Worm (Caenorhabditis elegans): ENCODE data around the gene dhhc-9.

The dhhc-9 gene

DNA sequence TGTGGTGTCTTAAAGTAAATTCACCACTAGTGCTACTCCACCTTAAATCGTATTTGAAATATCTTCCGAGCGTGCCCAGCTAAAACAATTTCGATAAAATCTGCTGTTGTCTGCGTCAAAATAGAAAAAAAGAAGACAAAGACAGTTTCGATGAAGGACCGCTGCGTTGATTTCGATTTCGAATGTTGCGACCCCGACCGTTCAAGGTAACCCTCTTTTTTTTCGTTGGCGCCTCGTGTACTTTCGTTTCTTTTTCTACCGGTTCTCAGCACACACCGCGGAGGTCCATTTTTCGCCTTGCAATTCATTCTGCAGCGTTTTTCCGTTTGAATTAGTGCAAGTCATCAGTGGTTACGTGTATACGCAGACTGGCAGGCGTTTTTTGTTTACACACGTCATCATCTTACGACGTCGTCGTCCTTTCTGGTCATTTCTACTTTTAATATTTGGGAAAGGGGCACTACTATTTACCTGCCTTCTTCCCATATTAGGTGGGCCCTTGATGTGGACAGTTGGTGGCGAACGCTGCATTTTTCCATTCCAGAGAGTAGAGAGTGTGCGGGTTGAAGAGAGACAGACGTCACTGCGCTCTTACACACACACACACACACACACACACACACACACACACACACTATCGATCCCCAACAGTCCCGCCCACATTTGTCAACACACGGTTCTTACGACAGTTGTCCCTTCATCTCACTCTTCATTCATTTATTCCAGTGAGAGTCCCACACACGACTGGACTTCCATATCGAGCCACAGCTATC lies 33.6 kb downstream of the dhhc-9 start:
- TF ChIP-seq sdc-2 (tag; optimal IDR thresholded peaks at IDR 0.05) (peak; percentile 23), hlh-6 (tag; optimal IDR thresholded peaks at IDR 0.05) (no peak), ceh-34 (tag; optimal IDR thresholded peaks at IDR 0.05) (peak; percentile 16), rnt-1 (tag; optimal IDR thresholded peaks at IDR 0.05) (no peak), pha-2 (tag; optimal IDR thresholded peaks at IDR 0.05) (peak; percentile 15), tbx-2 (tag; optimal IDR thresholded peaks at IDR 0.05) (peak; percentile 20), ref-2 (tag; optimal IDR thresholded peaks at IDR 0.05) (peak; percentile 24), Y22D7AL.16 (tag; optimal IDR thresholded peaks at IDR 0.05) (no peak), nfya-1 (tag; optimal IDR thresholded peaks at IDR 0.05) (peak; percentile 11), ceh-18 (tag; optimal IDR thresholded peaks at IDR 0.05) (peak; percentile 7), T23F11.4 (GFP tag; optimal IDR thresholded peaks at IDR 0.05) (peak; percentile 7), K02D7.2 (tag; optimal IDR thresholded peaks at IDR 0.05) (no peak), ceh-45 (GFP tag; IDR thresholded peaks at IDR 0.05) (no peak), ceh-9 (tag; optimal IDR thresholded peaks at IDR 0.05) (no peak)

DNA sequence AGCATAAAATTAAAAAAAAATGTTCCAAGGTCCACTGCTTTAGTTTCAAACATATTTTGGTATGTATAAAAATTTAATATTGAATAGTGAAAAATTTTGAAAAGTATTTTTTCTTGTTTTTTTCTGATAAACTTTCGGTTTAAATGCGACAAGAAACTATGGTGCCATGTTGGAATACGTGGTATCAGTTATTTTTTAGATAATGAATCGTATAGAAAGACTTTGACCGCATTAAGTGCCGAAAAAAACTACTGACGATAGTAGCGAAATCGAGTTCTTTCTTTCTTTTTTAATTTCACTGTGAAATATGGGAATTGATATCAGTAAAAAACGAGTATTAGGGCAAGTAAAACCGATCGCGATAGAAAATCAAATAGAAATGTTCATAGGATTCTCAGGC lies 35.9 kb downstream of the dhhc-9 start, which contains the start of gene T24D8.6:
TSS of gene T24D8.6 (minus strand) at position 101 of the 400 bp plus-strand sequence.
- TF ChIP-seq F13H6.1 (tag; optimal IDR thresholded peaks at IDR 0.05) (no peak), ceh-34 (tag; optimal IDR thresholded peaks at IDR 0.05) (no peak), ceh-19 (GFP tag; optimal IDR thresholded peaks at IDR 0.05) (no peak), ttx-3 (tag; optimal IDR thresholded peaks at IDR 0.05) (no peak), madf-2 (tag; optimal IDR thresholded peaks at IDR 0.05) (no peak), ceh-24 (tag; optimal IDR thresholded peaks at IDR 0.05) (no peak), unc-3 (GFP tag; conservative IDR thresholded peaks at IDR 0.05) (no peak), unc-3 (tag; optimal IDR thresholded peaks at IDR 0.05) (no peak), eyg-1 (tag; optimal IDR thresholded peaks at IDR 0.05) (no peak), C08G9.2 (tag; optimal IDR thresholded peaks at IDR 0.05) (no peak), ceh-22 (tag; optimal IDR thresholded peaks at IDR 0.05) (no peak), ceh-2 (tag; optimal IDR thresholded peaks at IDR 0.05) (no peak), mec-3 (tag; optimal IDR thresholded peaks at IDR 0.05; ENCODE audit: borderline replicate concordance) (no peak)

DNA sequence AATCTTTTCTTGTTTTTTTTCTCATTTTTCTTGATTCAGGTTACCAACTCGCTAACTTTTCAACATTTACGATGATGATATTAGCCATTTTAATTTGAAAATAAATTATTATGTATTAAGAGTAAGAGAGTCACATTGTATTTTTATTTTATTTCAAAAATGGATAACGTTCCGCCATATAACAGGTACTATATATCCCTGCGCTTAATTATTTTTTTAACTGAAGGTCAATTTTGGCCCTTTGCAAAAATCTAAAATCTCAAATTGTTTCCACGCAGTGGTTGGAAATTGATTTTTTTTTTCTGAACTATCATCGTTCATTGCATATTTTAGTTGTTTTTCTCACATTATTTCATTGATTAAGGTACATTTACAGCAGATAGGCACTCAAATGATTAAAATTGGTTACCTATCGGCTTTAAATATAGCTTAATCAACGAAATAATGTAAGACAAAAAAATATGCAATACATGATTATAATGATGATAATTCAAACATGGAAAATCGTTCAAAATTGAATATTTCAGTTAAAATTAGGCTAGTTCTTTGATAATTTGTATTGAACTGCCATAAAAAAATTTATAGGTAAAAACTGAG lies 37.0 kb downstream of the dhhc-9 start:
- TF ChIP-seq hlh-8 (tag; optimal IDR thresholded peaks at IDR 0.05): no peak
- peak; percentile 97 for TF ChIP-seq sdc-2 (tag; optimal IDR thresholded peaks at IDR 0.05)

DNA sequence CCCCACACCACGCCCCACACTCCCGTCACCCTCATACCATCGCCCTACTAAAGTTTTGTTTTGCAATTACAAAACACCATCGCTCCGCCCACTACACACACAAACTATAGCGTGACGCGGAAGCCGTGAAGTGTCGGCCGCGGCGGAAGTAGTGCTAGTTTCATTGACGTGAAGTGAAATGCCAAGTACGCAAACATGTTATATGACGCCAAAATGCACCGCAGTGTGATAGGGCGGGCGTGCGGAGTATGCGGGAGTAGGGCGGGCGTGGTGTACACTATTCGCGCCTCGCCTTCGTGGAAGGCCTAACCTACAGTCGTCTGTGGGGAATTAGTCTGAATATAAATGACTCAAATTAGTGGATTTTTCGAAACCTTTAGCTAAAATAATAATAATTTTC lies 39.0 kb downstream of the dhhc-9 start:
- TF ChIP-seq ceh-19 (GFP tag; optimal IDR thresholded peaks at IDR 0.05): no peak
- TF ChIP-seq dmd-4 (tag; optimal IDR thresholded peaks at IDR 0.05; ENCODE audit: borderline replicate concordance): no peak
- TF ChIP-seq unc-3 (GFP tag; conservative IDR thresholded peaks at IDR 0.05): no peak
- no peak for TF ChIP-seq unc-3 (tag; optimal IDR thresholded peaks at IDR 0.05)
- TF ChIP-seq sox-4 (tag; optimal IDR thresholded peaks at IDR 0.05): no peak
- TF ChIP-seq unc-55 (GFP tag; optimal IDR thresholded peaks at IDR 0.05): no peak
- no peak for TF ChIP-seq hlh-30 (tag; optimal IDR thresholded peaks at IDR 0.05; ENCODE audit: insufficient read depth)
- no peak for TF ChIP-seq mec-3 (tag; optimal IDR thresholded peaks at IDR 0.05; ENCODE audit: borderline replicate concordance)
- TF ChIP-seq pat-9 (tag; optimal IDR thresholded peaks at IDR 0.05): no peak
- TF ChIP-seq fkh-6 (tag; optimal IDR thresholded peaks at IDR 0.05): no peak

DNA sequence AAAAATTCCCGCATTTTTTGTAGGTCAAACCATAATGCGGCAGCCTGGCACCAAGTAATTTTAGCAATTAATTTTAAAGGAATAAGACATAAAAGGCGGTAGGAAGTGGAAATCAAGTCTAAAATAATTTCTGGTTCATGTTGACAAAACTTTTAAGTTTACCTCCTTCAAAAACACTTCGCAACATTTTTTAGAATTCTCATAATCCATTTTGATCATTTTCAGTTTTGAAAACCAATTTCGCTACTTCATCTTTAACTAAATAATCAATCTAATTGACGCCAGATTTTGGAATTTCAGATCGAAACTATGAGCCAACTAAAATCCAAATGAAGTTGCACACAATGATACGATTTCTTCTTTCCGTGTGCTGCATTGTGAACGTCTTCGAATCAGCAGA lies 42.0 kb downstream of the dhhc-9 start, which contains the start of gene lgc-40:
TSS of gene lgc-40 (plus strand) at position 301 of the 400 bp plus-strand sequence.
- no peak for TF ChIP-seq T23F11.4 (GFP tag; optimal IDR thresholded peaks at IDR 0.05)
- TF ChIP-seq zip-5 (tag; optimal IDR thresholded peaks at IDR 0.05): no peak
- no peak for TF ChIP-seq ceh-19 (GFP tag; optimal IDR thresholded peaks at IDR 0.05)
- no peak for TF ChIP-seq ama-1 (optimal IDR thresholded peaks at IDR 0.05)
- no peak for TF ChIP-seq nhr-232 (tag; optimal IDR thresholded peaks at IDR 0.05)
- TF ChIP-seq ceh-6 (GFP tag; optimal IDR thresholded peaks at IDR 0.05): no peak
- no peak for TF ChIP-seq fkh-6 (tag; optimal IDR thresholded peaks at IDR 0.05)
- no peak for TF ChIP-seq ttx-3 (tag; optimal IDR thresholded peaks at IDR 0.05)
- TF ChIP-seq rnt-1 (tag; optimal IDR thresholded peaks at IDR 0.05): no peak
- TF ChIP-seq ahr-1 (tag; optimal IDR thresholded peaks at IDR 0.05): no peak
- TF ChIP-seq C08G9.2 (tag; optimal IDR thresholded peaks at IDR 0.05): no peak
- no peak for TF ChIP-seq hlh-6 (tag; optimal IDR thresholded peaks at IDR 0.05)
